Worm (Caenorhabditis elegans) whole organism, late embryonic: ENCODE measurements around the gene Y38E10A.9.

Experiments
- K02D7.2 ChIP-seq: sonication (generic microtip); optimal IDR thresholded peaks from 2 replicates; lab custom pipeline; 2017; ENCODE audit warnings: mild to moderate bottlenecking, missing genetic modification characterization, missing compliant biosample characterization
- ama-1 ChIP-seq: fragments of 150-350 bp; optimal IDR thresholded peaks from 2 replicates; lab custom pipeline; 2014
- ets-4 ChIP-seq: sonication (generic microtip); optimal IDR thresholded peaks from 2 replicates; lab custom pipeline; 2016; ENCODE audit warnings: missing genetic modification characterization, missing compliant biosample characterization
- fkh-10 ChIP-seq: fragments of 150-350 bp; optimal IDR thresholded peaks from 2 replicates; lab custom pipeline; 2014; ENCODE audit warnings: missing biosample characterization, missing genetic modification reagents, missing genetic modification characterization
- hlh-15 ChIP-seq: sonication (generic microtip); optimal IDR thresholded peaks from 2 replicates; lab custom pipeline; 2016; ENCODE audit warnings: missing genetic modification characterization, missing compliant biosample characterization
- nhr-11 ChIP-seq: fragments of 150-350 bp; optimal IDR thresholded peaks from 2 replicates; lab custom pipeline; 2014; ENCODE audit warnings: missing biosample characterization, missing genetic modification characterization
- zip-5 ChIP-seq: sonication (generic microtip); optimal IDR thresholded peaks from 2 replicates; lab custom pipeline; 2016; ENCODE audit warnings: missing genetic modification characterization, missing compliant biosample characterization

- no peak for TF ChIP-seq zip-5 (tag; lab: Kevin White, UChicago)
- TF ChIP-seq ama-1 (lab: Kevin White, UChicago) = no peak
- no peak for TF ChIP-seq hlh-15 (tag; lab: Kevin White, UChicago)
- TF ChIP-seq fkh-10 (GFP tag; lab: Kevin White, UChicago) = no peak
- TF ChIP-seq ets-4 (tag; lab: Kevin White, UChicago) = no peak
- no peak for TF ChIP-seq K02D7.2 (tag; lab: Kevin White, UChicago)
- no peak for TF ChIP-seq nhr-11 (tag; lab: Kevin White, UChicago)
Observed at ce11 chrII:12657620-12658019, 48.9 kb downstream of the Y38E10A.9 start.
